Worm (Caenorhabditis elegans) whole organism, young adult: Measurements from ENCODE around the gene ceh-43.

Experiments
- C06A6.2 ChIP-seq: fragments of 200-800 bp; sonication (Bioruptor generic); conservative IDR thresholded peaks from 2 replicates; pipeline ENCODE4 v1.3.6; 2022; ENCODE audit warnings: missing genetic modification characterization, missing compliant biosample characterization
- F57A8.1 ChIP-seq: fragments of 200-800 bp; sonication (Bioruptor generic); optimal IDR thresholded peaks from 2 replicates; lab custom pipeline; 2018; ENCODE audit warnings: mild to moderate bottlenecking, missing genetic modification characterization, moderate library complexity, missing compliant biosample characterization
- F57C9.4 ChIP-seq: sonication (generic microtip); optimal IDR thresholded peaks from 2 replicates; lab custom pipeline; 2017; ENCODE audit warnings: mild to moderate bottlenecking, missing genetic modification characterization, missing compliant biosample characterization
- K12H6.12 ChIP-seq: fragments of 200-800 bp; sonication (Bioruptor generic); optimal IDR thresholded peaks from 2 replicates; lab custom pipeline; 2018; ENCODE audit warnings: mild to moderate bottlenecking, missing genetic modification characterization, missing compliant biosample characterization
- T07F8.4 ChIP-seq: sonication (generic microtip); optimal IDR thresholded peaks from 2 replicates; lab custom pipeline; 2016; ENCODE audit warnings: mild to moderate bottlenecking, missing genetic modification characterization, moderate library complexity, missing compliant biosample characterization
- Y53G8AR.9 ChIP-seq: fragments of 200-800 bp; sonication (Bioruptor generic); conservative IDR thresholded peaks from 2 replicates; pipeline ENCODE4 v1.3.6; 2022; ENCODE audit warnings: missing genetic modification reagents, missing genetic modification characterization, missing compliant biosample characterization
- ama-1 ChIP-seq, 3 experiments: fragments of 150-350 bp in 1 of 3; sonication (generic microtip) in 2 of 3; optimal IDR thresholded peaks; 2 replicates each; lab custom pipeline; 2014 to 2018; ENCODE audit warnings: missing biosample characterization in 2 of 3, missing genetic modification characterization in 2 of 3, missing genetic modification reagents in 2 of 3
- aptf-2 ChIP-seq: fragments of 200-800 bp; sonication (Bioruptor generic); conservative IDR thresholded peaks from 2 replicates; pipeline ENCODE4 v1.3.6; 2022; ENCODE audit warnings: missing genetic modification reagents, missing genetic modification characterization, missing compliant biosample characterization
- aptf-3 ChIP-seq: fragments of 200-800 bp; sonication (Bioruptor generic); IDR thresholded peaks from 2 replicates; pipeline ENCODE4 v1.3.6; 2022; ENCODE audit warnings: missing genetic modification characterization, missing compliant biosample characterization
- attf-3 ChIP-seq: fragments of 200-800 bp; sonication (Bioruptor generic); conservative IDR thresholded peaks from 2 replicates; pipeline ENCODE4 v1.3.6; 2022; ENCODE audit warnings: missing genetic modification reagents, missing genetic modification characterization, missing compliant biosample characterization
- bed-1 ChIP-seq: fragments of 200-800 bp; sonication (Bioruptor generic); IDR thresholded peaks from 2 replicates; pipeline ENCODE4 v1.3.6; 2022; ENCODE audit warnings: missing genetic modification reagents, missing genetic modification characterization, missing compliant biosample characterization
- bed-2 ChIP-seq: fragments of 200-800 bp; sonication (Bioruptor generic); IDR thresholded peaks from 2 replicates; pipeline ENCODE4 v1.3.6; 2022; ENCODE audit warnings: missing genetic modification reagents, missing genetic modification characterization, missing compliant biosample characterization
- cebp-2 ChIP-seq: fragments of 200-800 bp; sonication (Bioruptor generic); IDR thresholded peaks from 2 replicates; pipeline ENCODE4 v1.3.6; 2022; ENCODE audit warnings: missing genetic modification characterization, missing compliant biosample characterization
- ceh-40 ChIP-seq: fragments of 200-800 bp; sonication (Bioruptor generic); IDR thresholded peaks from 2 replicates; pipeline ENCODE4 v1.3.6; 2022; ENCODE audit warnings: missing genetic modification characterization, missing compliant biosample characterization
- ceh-58 ChIP-seq: fragments of 200-800 bp; sonication (Bioruptor generic); IDR thresholded peaks from 2 replicates; pipeline ENCODE4 v1.3.6; 2022; ENCODE audit warnings: missing genetic modification characterization, missing compliant biosample characterization
- ceh-79 ChIP-seq: sonication (generic microtip); optimal IDR thresholded peaks from 2 replicates; lab custom pipeline; 2017; ENCODE audit warnings: mild to moderate bottlenecking, missing genetic modification characterization, missing compliant biosample characterization
- ceh-91 ChIP-seq: fragments of 200-800 bp; sonication (Bioruptor generic); IDR thresholded peaks from 2 replicates; pipeline ENCODE4 v1.3.6; 2022; ENCODE audit warnings: missing genetic modification reagents, missing genetic modification characterization, missing compliant biosample characterization
- chd-7 ChIP-seq: sonication (generic microtip); optimal IDR thresholded peaks from 2 replicates; lab custom pipeline; 2016; ENCODE audit warnings: mild to moderate bottlenecking, missing genetic modification characterization, moderate library complexity, missing compliant biosample characterization
- die-1 ChIP-seq: sonication (generic microtip); optimal IDR thresholded peaks from 2 replicates; lab custom pipeline; 2016; ENCODE audit warnings: missing genotype, mild to moderate bottlenecking, missing genetic modification characterization, missing compliant biosample characterization
- ekl-4 ChIP-seq: fragments of 200-800 bp; sonication (Bioruptor generic); IDR thresholded peaks from 2 replicates; pipeline ENCODE4 v1.3.6; 2022; ENCODE audit warnings: missing genetic modification reagents, missing genetic modification characterization, missing compliant biosample characterization
- hmg-1.2 ChIP-seq: fragments of 200-800 bp; sonication (Bioruptor generic); IDR thresholded peaks from 2 replicates; pipeline ENCODE4 v1.3.6; 2022; ENCODE audit warnings: missing genetic modification reagents, missing genetic modification characterization, missing compliant biosample characterization
- lag-1 ChIP-seq: fragments of 200-800 bp; sonication (Bioruptor generic); IDR thresholded peaks from 2 replicates; pipeline ENCODE4 v1.3.6; 2022; ENCODE audit warnings: missing genetic modification reagents, missing genetic modification characterization, missing compliant biosample characterization
- let-607 ChIP-seq, 2 experiments: fragments of 200-800 bp in 1 of 2; sonication (Bioruptor generic) in 1 of 2; sonication (generic microtip) in 1 of 2; optimal IDR thresholded peaks; 2 replicates each; lab custom pipeline; 2016 to 2018; ENCODE audit warnings: mild to moderate bottlenecking in 2 of 2, missing compliant biosample characterization in 2 of 2, missing genetic modification characterization in 2 of 2, moderate library complexity in 2 of 2, missing genotype in 1 of 2
- lin-26 ChIP-seq: fragments of 200-800 bp; sonication (Bioruptor generic); IDR thresholded peaks from 2 replicates; pipeline ENCODE4 v1.3.6; 2022; ENCODE audit warnings: missing genetic modification reagents, missing genetic modification characterization, missing compliant biosample characterization
- lin-35 ChIP-seq, 3 experiments: fragments of 150-350 bp in 2 of 3; sonication (generic microtip) in 1 of 3; optimal IDR thresholded peaks; 2 replicates each; lab custom pipeline; 2014 to 2018; ENCODE audit warnings: missing biosample characterization in 3 of 3, missing genetic modification characterization in 3 of 3, missing genetic modification reagents in 3 of 3
- lin-54 ChIP-seq: fragments of 200-800 bp; sonication (Bioruptor generic); optimal IDR thresholded peaks from 2 replicates; lab custom pipeline; 2018; ENCODE audit warnings: mild to moderate bottlenecking, missing genetic modification characterization, missing compliant biosample characterization
- madf-3 ChIP-seq: fragments of 200-800 bp; sonication (Bioruptor generic); IDR thresholded peaks from 2 replicates; pipeline ENCODE4 v1.3.6; 2022; ENCODE audit warnings: missing genetic modification reagents, missing genetic modification characterization, missing compliant biosample characterization
- madf-6 ChIP-seq: fragments of 200-800 bp; sonication (Bioruptor generic); IDR thresholded peaks from 2 replicates; pipeline ENCODE4 v1.3.6; 2022; ENCODE audit warnings: missing genetic modification reagents, missing genetic modification characterization, missing compliant biosample characterization
- mel-28 ChIP-seq: sonication (generic microtip); optimal IDR thresholded peaks from 2 replicates; lab custom pipeline; 2016; ENCODE audit warnings: borderline replicate concordance, mild to moderate bottlenecking, missing genetic modification characterization, missing compliant biosample characterization
- mxl-1 ChIP-seq: sonication (generic microtip); optimal IDR thresholded peaks from 2 replicates; lab custom pipeline; 2016; ENCODE audit warnings: missing genetic modification characterization, missing compliant biosample characterization
- nfya-2 ChIP-seq: fragments of 200-800 bp; sonication (Bioruptor generic); IDR thresholded peaks from 2 replicates; pipeline ENCODE4 v1.3.6; 2022; ENCODE audit warnings: missing genetic modification reagents, missing genetic modification characterization, missing compliant biosample characterization
- nhr-179 ChIP-seq: sonication (generic microtip); optimal IDR thresholded peaks from 2 replicates; lab custom pipeline; 2016; ENCODE audit warnings: mild to moderate bottlenecking, missing genetic modification characterization, missing compliant biosample characterization
- nhr-27 ChIP-seq: fragments of 200-800 bp; sonication (Bioruptor generic); optimal IDR thresholded peaks from 2 replicates; lab custom pipeline; 2018; ENCODE audit warnings: mild to moderate bottlenecking, missing genetic modification characterization, moderate library complexity, missing compliant biosample characterization
- pbrm-1 ChIP-seq: fragments of 200-800 bp; sonication (Bioruptor generic); IDR thresholded peaks from 2 replicates; pipeline ENCODE4 v1.3.6; 2022; ENCODE audit warnings: missing genetic modification reagents, missing genetic modification characterization, missing compliant biosample characterization
- pha-4 ChIP-seq: fragments of 150-350 bp; sonication (generic microtip); optimal IDR thresholded peaks from 2 replicates; lab custom pipeline; 2014; ENCODE audit warnings: missing biosample characterization, missing genetic modification reagents, missing genetic modification characterization
- rcor-1 ChIP-seq: fragments of 200-800 bp; sonication (Bioruptor generic); IDR thresholded peaks from 2 replicates; pipeline ENCODE4 v1.3.6; 2022; ENCODE audit warnings: missing genetic modification reagents, missing genetic modification characterization, missing compliant biosample characterization
- rec-8 ChIP-seq, 2 experiments: sonication (generic microtip); optimal IDR thresholded peaks; 2 replicates each; lab custom pipeline; 2016; ENCODE audit warnings: mild to moderate bottlenecking in 2 of 2, missing genetic modification characterization in 2 of 2, missing genetic modification reagents in 2 of 2, missing genotype in 2 of 2, missing biosample characterization in 1 of 2, missing compliant biosample characterization in 1 of 2, moderate library complexity in 1 of 2
- repo-1 ChIP-seq: sonication (generic microtip); optimal IDR thresholded peaks from 2 replicates; lab custom pipeline; 2017; ENCODE audit warnings: mild to moderate bottlenecking, missing genetic modification characterization, missing compliant biosample characterization
- rpc-1 ChIP-seq, 2 experiments: fragments of 150-350 bp in 1 of 2; sonication (generic microtip) in 1 of 2; optimal IDR thresholded peaks; 2 replicates each; lab custom pipeline; 2014 to 2018; ENCODE audit warnings: missing biosample characterization in 1 of 2, missing genetic modification characterization in 1 of 2, missing genetic modification reagents in 1 of 2, missing genotype in 1 of 2
- snpc-3.4 ChIP-seq: sonication (generic microtip); optimal IDR thresholded peaks from 2 replicates; lab custom pipeline; 2017; ENCODE audit warnings: missing genetic modification characterization, mild to moderate bottlenecking, missing compliant biosample characterization, antibody characterized with exemption, moderate library complexity, missing genotype, missing genetic modification reagents
- somi-1 ChIP-seq: fragments of 200-800 bp; sonication (Bioruptor generic); optimal IDR thresholded peaks from 2 replicates; lab custom pipeline; 2018; ENCODE audit warnings: mild to moderate bottlenecking, missing genetic modification characterization, missing compliant biosample characterization
- sptf-2 ChIP-seq: fragments of 200-800 bp; sonication (Bioruptor generic); optimal IDR thresholded peaks from 2 replicates; lab custom pipeline; 2018; ENCODE audit warnings: mild to moderate bottlenecking, missing genetic modification characterization, missing compliant biosample characterization
- tbp1 ChIP-seq: fragments of 200-800 bp; sonication (Bioruptor generic); optimal IDR thresholded peaks from 2 replicates; lab custom pipeline; 2018; ENCODE audit warnings: mild to moderate bottlenecking, missing genetic modification characterization, missing compliant biosample characterization
- tlf-1 ChIP-seq: fragments of 200-800 bp; sonication (Bioruptor generic); optimal IDR thresholded peaks from 2 replicates; lab custom pipeline; 2018; ENCODE audit warnings: mild to moderate bottlenecking, missing genetic modification characterization, missing compliant biosample characterization
- xnd-1 ChIP-seq: sonication (generic microtip); optimal IDR thresholded peaks from 2 replicates; lab custom pipeline; 2016; ENCODE audit warnings: missing genotype, missing genetic modification reagents, missing genetic modification characterization, missing compliant biosample characterization
- zfh-2 ChIP-seq: fragments of 200-800 bp; sonication (Bioruptor generic); conservative IDR thresholded peaks from 2 replicates; pipeline ENCODE4 v1.3.6; 2022; ENCODE audit warnings: missing genetic modification reagents, missing genetic modification characterization, missing compliant biosample characterization
- ztf-22 ChIP-seq: fragments of 200-800 bp; sonication (Bioruptor generic); optimal IDR thresholded peaks from 2 replicates; lab custom pipeline; 2018; ENCODE audit warnings: mild to moderate bottlenecking, missing genetic modification characterization, moderate library complexity, missing compliant biosample characterization
- ztf-26 ChIP-seq: sonication (generic microtip); optimal IDR thresholded peaks from 2 replicates; lab custom pipeline; 2017; ENCODE audit warnings: missing genetic modification characterization, missing compliant biosample characterization
- ztf-28 ChIP-seq: fragments of 200-800 bp; sonication (Bioruptor generic); IDR thresholded peaks from 2 replicates; pipeline ENCODE4 v1.3.6; 2022; ENCODE audit warnings: missing genetic modification reagents, missing genetic modification characterization, missing compliant biosample characterization

The ceh-43 gene

DNA sequence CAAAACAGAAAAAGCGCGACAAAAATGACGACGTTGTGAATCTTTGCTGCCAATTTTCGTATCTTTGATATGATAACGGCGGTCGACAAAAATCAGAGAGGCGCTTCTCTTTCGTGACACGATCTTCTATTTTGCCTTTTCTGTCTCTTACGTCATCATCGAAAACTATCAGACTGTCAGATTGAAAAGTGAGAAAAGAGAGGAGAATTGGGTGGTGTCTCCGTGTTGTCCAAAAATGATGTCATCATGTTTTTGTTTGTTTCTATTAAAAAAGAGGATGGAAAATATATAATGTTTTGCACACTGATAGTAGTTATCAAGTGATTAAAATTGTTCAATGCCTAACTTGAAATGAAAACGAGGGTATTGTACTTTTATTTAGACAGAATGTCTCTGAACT, 46.3 kb upstream of the ceh-43 start (continued):
- TF ChIP-seq somi-1 (GFP tag; lab: Kevin White, UChicago) (no peak), T07F8.4 (tag; lab: Kevin White, UChicago) (no peak), F57C9.4 (tag; lab: Kevin White, UChicago) (no peak), madf-6 (GFP tag; lab: Robert Waterston, UW) (no peak), lin-26 (GFP tag; lab: Robert Waterston, UW) (no peak), sptf-2 (GFP tag; lab: Kevin White, UChicago) (no peak), ztf-26 (peak; percentile 9), attf-3 (GFP tag; lab: Robert Waterston, UW) (no peak), xnd-1 (tag; lab: Kevin White, UChicago) (no peak), ceh-58 (GFP tag; lab: Robert Waterston, UW) (no peak), mxl-1 (tag; lab: Kevin White, UChicago) (no peak), ceh-91 (GFP tag; lab: Robert Waterston, UW) (no peak), Y53G8AR.9 (GFP tag; lab: Robert Waterston, UW) (no peak), tlf-1 (GFP tag; lab: Kevin White, UChicago) (no peak), aptf-2 (GFP tag; lab: Robert Waterston, UW) (no peak), nhr-27 (tag; lab: Kevin White, UChicago) (no peak), lin-54 (GFP tag; lab: Kevin White, UChicago) (no peak), K12H6.12 (no peak), bed-1 (GFP tag; lab: Robert Waterston, UW) (no peak), snpc-3.4 (tag; lab: Kevin White, UChicago) (no peak), ceh-40 (GFP tag; lab: Robert Waterston, UW) (no peak), let-607 (tag; optimal IDR thresholded peaks at IDR 0.05; lab: Kevin White, UChicago) (peak; percentile 33 to 35), rpc-1 (optimal IDR thresholded peaks at IDR 0.05; lab: Kevin White, UChicago) (no peak), rpc-1 (tag; optimal IDR thresholded peaks at IDR 0.05; lab: Kevin White, UChicago) (no peak), tbp1 (GFP tag; lab: Kevin White, UChicago) (peak; percentile 42), ztf-22 (GFP tag; lab: Kevin White, UChicago) (peak; percentile 69), nhr-179 (tag; lab: Kevin White, UChicago) (no peak), die-1 (no peak), zfh-2 (GFP tag; lab: Robert Waterston, UW) (no peak), rec-8 (tag; optimal IDR thresholded peaks at IDR 0.05; lab: Kevin White, UChicago) (no peak), F57A8.1 (GFP tag; lab: Kevin White, UChicago) (no peak), chd-7 (tag; lab: Kevin White, UChicago) (peak; percentile 19), C06A6.2 (no peak), cebp-2 (GFP tag; lab: Robert Waterston, UW) (no peak), rcor-1 (GFP tag; lab: Robert Waterston, UW) (no peak), ztf-28 (GFP tag; lab: Robert Waterston, UW) (no peak), aptf-3 (GFP tag; lab: Robert Waterston, UW) (no peak), hmg-1.2 (GFP tag; lab: Robert Waterston, UW) (no peak), ceh-79 (tag; lab: Kevin White, UChicago) (no peak), madf-3 (no peak), lin-35 (GFP tag; optimal IDR thresholded peaks at IDR 0.05; lab: Kevin White, UChicago) (no peak), pha-4 (tag; lab: Kevin White, UChicago) (no peak), pbrm-1 (GFP tag; lab: Robert Waterston, UW) (0 out of 2 replicates have a peak, but pooled peaks have one; percentile 13), mel-28 (tag; lab: Kevin White, UChicago) (no peak), bed-2 (GFP tag; lab: Robert Waterston, UW) (no peak), ama-1 (optimal IDR thresholded peaks at IDR 0.05; lab: Kevin White, UChicago) (no peak), ama-1 (GFP tag; optimal IDR thresholded peaks at IDR 0.05; lab: Kevin White, UChicago) (no peak), lag-1 (GFP tag; lab: Robert Waterston, UW) (no peak), ekl-4 (GFP tag; lab: Robert Waterston, UW) (no peak), repo-1 (tag; lab: Kevin White, UChicago) (no peak), nfya-2 (GFP tag; lab: Robert Waterston, UW) (no peak)
